Worm (Caenorhabditis elegans) whole organism, midembryonic: ENCODE measurements around the gene nhr-212.

Experiments
- T22C8.4 ChIP-seq: fragments of 200-800 bp; sonication (Bioruptor generic); IDR thresholded peaks from 2 replicates; pipeline ENCODE4 v1.3.6; 2022; ENCODE audit warnings: missing genetic modification characterization, missing compliant biosample characterization
- cog-1 ChIP-seq: sonication (generic microtip); optimal IDR thresholded peaks from 2 replicates; lab custom pipeline; 2016; ENCODE audit warnings: missing genetic modification characterization, missing compliant biosample characterization
- flt-1 ChIP-seq: fragments of 200-800 bp; sonication (Bioruptor generic); IDR thresholded peaks from 2 replicates; pipeline ENCODE4 v1.3.6; 2022; ENCODE audit warnings: missing genetic modification characterization, missing compliant biosample characterization
- klf-2 ChIP-seq: fragments of 200-800 bp; sonication (Bioruptor generic); conservative IDR thresholded peaks from 2 replicates; pipeline ENCODE4 v1.3.6; 2022; ENCODE audit warnings: missing genetic modification reagents, missing genetic modification characterization, missing compliant biosample characterization
- med-1 ChIP-seq: sonication (generic microtip); optimal IDR thresholded peaks from 2 replicates; lab custom pipeline; 2017; ENCODE audit warnings: missing genetic modification characterization, mild to moderate bottlenecking, missing compliant biosample characterization, antibody characterized with exemption, missing genetic modification reagents; ENCODE audit not compliant: insufficient read depth
- ref-1 ChIP-seq: fragments of 200-800 bp; sonication (Bioruptor generic); conservative IDR thresholded peaks from 2 replicates; pipeline ENCODE4 v1.3.6; 2022; ENCODE audit warnings: missing genetic modification reagents, missing genetic modification characterization, missing compliant biosample characterization
- tab-1 ChIP-seq: fragments of 200-800 bp; sonication (Bioruptor generic); IDR thresholded peaks from 2 replicates; pipeline ENCODE4 v1.3.6; 2022; ENCODE audit warnings: missing genetic modification characterization, missing compliant biosample characterization
- ztf-23 ChIP-seq: fragments of 200-800 bp; sonication (Bioruptor generic); IDR thresholded peaks from 2 replicates; pipeline ENCODE4 v1.3.6; 2022; ENCODE audit warnings: missing genetic modification reagents, missing genetic modification characterization, missing compliant biosample characterization
- ztf-29 ChIP-seq: fragments of 200-800 bp; sonication (Bioruptor generic); IDR thresholded peaks from 2 replicates; pipeline ENCODE4 v1.3.6; 2022; ENCODE audit warnings: missing genetic modification reagents, missing genetic modification characterization, missing compliant biosample characterization

Gene nhr-212

ce11 chrV:521517-521916, 36.9 kb downstream of the nhr-212 start, which contains the start of gene srw-107:
srw-107 (minus strand) TSS chrV:521617.
- no peak for TF ChIP-seq flt-1 (GFP tag; lab: Robert Waterston, UW)
- no peak for TF ChIP-seq ztf-23 (GFP tag; lab: Robert Waterston, UW)
- TF ChIP-seq klf-2 (GFP tag; lab: Robert Waterston, UW) = no peak
- no peak for TF ChIP-seq cog-1 (tag; lab: Kevin White, UChicago)
- TF ChIP-seq ztf-29 (GFP tag; lab: Robert Waterston, UW) = no peak
- TF ChIP-seq ref-1 (GFP tag; lab: Robert Waterston, UW) = no peak
- TF ChIP-seq med-1 (GFP tag; lab: Kevin White, UChicago) = no peak
- no peak for TF ChIP-seq tab-1 (GFP tag; lab: Robert Waterston, UW)

DNA sequence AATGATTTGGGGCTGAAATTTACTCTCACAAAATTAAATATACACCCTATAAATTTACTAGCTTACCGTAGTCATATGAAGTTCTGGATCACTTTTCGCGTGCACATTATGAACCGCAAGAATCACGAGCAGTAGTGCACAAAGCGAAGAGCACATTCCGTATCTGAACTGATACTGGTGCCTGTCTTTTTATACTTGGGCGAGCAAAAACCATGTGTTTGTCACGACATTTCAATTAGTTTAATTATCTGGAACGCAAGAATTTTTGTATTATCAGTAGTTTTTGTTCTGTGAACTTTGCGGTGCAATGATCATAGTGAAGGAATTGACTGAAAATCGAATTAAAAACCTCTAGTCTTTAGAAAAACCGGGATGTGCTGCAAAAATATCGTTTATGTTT, 39.4 kb downstream of the nhr-212 start, which contains the start of gene lipl-3:
lipl-3 (minus strand) TSS at position 161 of the 400 bp plus-strand sequence.
- TF ChIP-seq tab-1 (GFP tag; lab: Robert Waterston, UW) (no peak), ztf-29 (GFP tag; lab: Robert Waterston, UW) (no peak), ref-1 (GFP tag; lab: Robert Waterston, UW) (no peak), ztf-23 (GFP tag; lab: Robert Waterston, UW) (no peak), cog-1 (tag; lab: Kevin White, UChicago) (no peak), T22C8.4 (GFP tag; lab: Robert Waterston, UW) (no peak), klf-2 (GFP tag; lab: Robert Waterston, UW) (no peak), flt-1 (GFP tag; lab: Robert Waterston, UW) (no peak), med-1 (GFP tag; lab: Kevin White, UChicago) (no peak)

ce11 chrV:525040-525439, 40.4 kb downstream of the nhr-212 start, which contains the start of gene R11G11.16:
R11G11.16 (minus strand) TSS chrV:525140.
- no peak for TF ChIP-seq flt-1 (GFP tag; lab: Robert Waterston, UW)
- no peak for TF ChIP-seq tab-1 (GFP tag; lab: Robert Waterston, UW)
- no peak for TF ChIP-seq ztf-29 (GFP tag; lab: Robert Waterston, UW)
- TF ChIP-seq T22C8.4 (GFP tag; lab: Robert Waterston, UW) = no peak
- no peak for TF ChIP-seq med-1 (GFP tag; lab: Kevin White, UChicago)
- no peak for TF ChIP-seq ztf-23 (GFP tag; lab: Robert Waterston, UW)
- no peak for TF ChIP-seq cog-1 (tag; lab: Kevin White, UChicago)
- no peak for TF ChIP-seq klf-2 (GFP tag; lab: Robert Waterston, UW)
- no peak for TF ChIP-seq ref-1 (GFP tag; lab: Robert Waterston, UW)

DNA sequence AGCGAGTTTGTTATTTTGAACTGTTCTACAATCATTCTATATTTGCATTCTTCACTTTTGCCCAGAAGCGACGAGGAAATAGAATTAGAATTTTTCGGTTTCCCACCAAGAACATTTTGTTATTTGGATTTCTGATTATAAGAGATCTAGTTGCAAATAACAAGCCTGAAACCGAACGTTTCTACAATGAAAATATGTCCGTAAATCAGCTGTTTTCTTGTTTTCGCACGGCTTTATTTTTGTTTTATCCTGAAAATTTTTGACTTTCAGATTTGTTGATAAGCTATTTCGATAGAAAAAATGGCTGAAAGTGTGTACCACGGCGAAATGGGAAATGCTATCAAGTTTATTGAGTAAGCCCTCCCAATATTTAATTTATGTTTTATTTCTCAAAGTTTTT, 42.9 kb downstream of the nhr-212 start, which contains the start of gene srw-108:
srw-108 (plus strand) TSS at position 301 of the 400 bp plus-strand sequence.
- no peak for TF ChIP-seq ref-1 (GFP tag; lab: Robert Waterston, UW)
- no peak for TF ChIP-seq T22C8.4 (GFP tag; lab: Robert Waterston, UW)
- no peak for TF ChIP-seq tab-1 (GFP tag; lab: Robert Waterston, UW)
- TF ChIP-seq flt-1 (GFP tag; lab: Robert Waterston, UW) = no peak
- no peak for TF ChIP-seq med-1 (GFP tag; lab: Kevin White, UChicago)
- no peak for TF ChIP-seq klf-2 (GFP tag; lab: Robert Waterston, UW)
- TF ChIP-seq cog-1 (tag; lab: Kevin White, UChicago) = no peak
- TF ChIP-seq ztf-29 (GFP tag; lab: Robert Waterston, UW) = no peak
- no peak for TF ChIP-seq ztf-23 (GFP tag; lab: Robert Waterston, UW)

- TF ChIP-seq cog-1 (tag; lab: Kevin White, UChicago) (peak; percentile 47), ztf-29 (GFP tag; lab: Robert Waterston, UW) (0 out of 2 replicates have a peak, but pooled peaks have one; percentile 10), ztf-23 (GFP tag; lab: Robert Waterston, UW) (no peak), T22C8.4 (GFP tag; lab: Robert Waterston, UW) (no peak)
Measured at ce11 chrV:532046-532445, 47.4 kb downstream of the nhr-212 start, which contains the start of gene nhr-58. nhr-58 (plus strand) TSS chrV:532259.

ce11 chrV:534176-534575, 49.5 kb downstream of the nhr-212 start, which contains the start of gene nhr-132:
nhr-132 (plus strand) TSS chrV:534446.
- no peak for TF ChIP-seq med-1 (GFP tag; lab: Kevin White, UChicago)
- no peak for TF ChIP-seq cog-1 (tag; lab: Kevin White, UChicago)
- no peak for TF ChIP-seq ref-1 (GFP tag; lab: Robert Waterston, UW)
- no peak for TF ChIP-seq ztf-29 (GFP tag; lab: Robert Waterston, UW)
- no peak for TF ChIP-seq T22C8.4 (GFP tag; lab: Robert Waterston, UW)
- no peak for TF ChIP-seq ztf-23 (GFP tag; lab: Robert Waterston, UW)
- no peak for TF ChIP-seq flt-1 (GFP tag; lab: Robert Waterston, UW)
